Fruit fly (Drosophila melanogaster): ENCODE results near the gene scu.

- TF ChIP-seq CG14711 (tag; optimal IDR thresholded peaks at IDR 0.05) (no peak), kay (GFP tag; ENCODE audit: borderline replicate concordance) (no peak), Clk (GFP tag; optimal IDR thresholded peaks at IDR 0.05) (no peak), CG1620 (GFP tag; optimal IDR thresholded peaks at IDR 0.05) (no peak), CG33017 (tag; optimal IDR thresholded peaks at IDR 0.05) (no peak)
Observed at dm6 chrX:18094130-18094529, 3.1 kb downstream of the scu start.

Data from whole organism, adult.